Worm (Caenorhabditis elegans) whole organism, L2 larva: ENCODE measurements around the gene fbxa-39.

Experiments used
- aly-2 ChIP-seq: fragments of 150-350 bp; optimal IDR thresholded peaks from 2 replicates; lab custom pipeline; 2014; ENCODE audit warnings: missing biosample characterization, missing genetic modification characterization
- fos-1 ChIP-seq: fragments of 150-350 bp; optimal IDR thresholded peaks from 2 replicates; lab custom pipeline; 2014; ENCODE audit warnings: missing biosample characterization, missing genetic modification characterization
- lin-39 ChIP-seq: fragments of 150-350 bp; optimal IDR thresholded peaks from 2 replicates; lab custom pipeline; 2014; ENCODE audit warnings: missing biosample characterization, missing genetic modification reagents, missing genetic modification characterization
- nhr-6 ChIP-seq: fragments of 150-350 bp; optimal IDR thresholded peaks from 2 replicates; lab custom pipeline; 2014; ENCODE audit warnings: missing biosample characterization, missing genetic modification characterization
- sem-4 ChIP-seq: fragments of 150-350 bp; optimal IDR thresholded peaks from 2 replicates; lab custom pipeline; 2014; ENCODE audit warnings: missing biosample characterization, missing genetic modification reagents, missing genetic modification characterization
- unc-39 ChIP-seq: fragments of 150-350 bp; optimal IDR thresholded peaks from 2 replicates; lab custom pipeline; 2014; ENCODE audit warnings: missing biosample characterization, missing genetic modification characterization
- ztf-4 ChIP-seq: fragments of 150-350 bp; optimal IDR thresholded peaks from 2 replicates; lab custom pipeline; 2014; ENCODE audit warnings: missing biosample characterization, missing genetic modification characterization

DNA sequence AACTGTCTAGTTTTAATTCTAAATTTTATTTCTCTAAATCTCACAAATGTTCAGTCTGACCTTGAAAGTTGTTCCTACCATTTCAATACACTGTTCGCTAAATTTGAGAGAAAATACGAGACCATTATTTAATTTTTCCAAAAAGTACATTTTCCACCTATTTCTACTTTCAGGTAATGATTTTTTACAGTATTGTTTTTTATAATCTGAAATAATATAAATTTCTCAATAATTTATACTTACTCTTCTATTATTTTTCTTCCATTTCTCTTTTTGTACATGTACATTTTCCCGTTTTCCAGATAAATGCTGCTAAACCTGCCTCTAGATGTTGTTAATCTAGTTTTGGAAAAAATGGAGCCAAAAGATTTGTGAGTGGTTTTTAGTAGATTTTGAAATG is 45.4 kb upstream of the fbxa-39 start, which contains the start of gene fbxa-62:
- no peak for TF ChIP-seq ztf-4 (tag; lab: Kevin White, UChicago)
- TF ChIP-seq fos-1 (tag; lab: Kevin White, UChicago): no peak
- no peak for TF ChIP-seq nhr-6 (tag; lab: Kevin White, UChicago)
- no peak for TF ChIP-seq aly-2 (tag; lab: Kevin White, UChicago)
- TF ChIP-seq unc-39 (tag; lab: Kevin White, UChicago): no peak
- TF ChIP-seq sem-4 (tag; lab: Kevin White, UChicago): no peak
- no peak for TF ChIP-seq lin-39 (tag; lab: Kevin White, UChicago)
